Worm (Caenorhabditis elegans) whole organism, L1 larva: ENCODE results near the gene ZK1193.2.

Source experiments
- C16A3.4 ChIP-seq: fragments of 150-350 bp; optimal IDR thresholded peaks from 2 replicates; lab custom pipeline; 2014; ENCODE audit warnings: missing biosample characterization, missing genetic modification characterization
- Y116A8C.19 ChIP-seq: sonication (generic microtip); optimal IDR thresholded peaks from 2 replicates; lab custom pipeline; 2016; ENCODE audit warnings: missing compliant biosample characterization, missing genetic modification characterization, borderline replicate concordance
- aha-1 ChIP-seq: fragments of 150-350 bp; optimal IDR thresholded peaks from 2 replicates; lab custom pipeline; 2014; ENCODE audit warnings: missing biosample characterization, missing genetic modification characterization
- alr-1 ChIP-seq: fragments of 200-800 bp; sonication (Bioruptor generic); optimal IDR thresholded peaks from 2 replicates; lab custom pipeline; 2018; ENCODE audit warnings: borderline replicate concordance, mild to moderate bottlenecking, missing genetic modification characterization, missing compliant biosample characterization
- aly-2 ChIP-seq: fragments of 150-350 bp; optimal IDR thresholded peaks from 2 replicates; lab custom pipeline; 2014; ENCODE audit warnings: missing biosample characterization, missing genetic modification characterization
- ceh-63 ChIP-seq: fragments of 200-800 bp; sonication (Bioruptor generic); optimal IDR thresholded peaks from 2 replicates; lab custom pipeline; 2018; ENCODE audit warnings: mild to moderate bottlenecking, missing genetic modification characterization, missing compliant biosample characterization
- ces-1 ChIP-seq: fragments of 150-350 bp; optimal IDR thresholded peaks from 2 replicates; lab custom pipeline; 2014; ENCODE audit warnings: missing biosample characterization, missing genetic modification reagents, missing genetic modification characterization
- dsc-1 ChIP-seq: sonication (generic microtip); optimal IDR thresholded peaks from 2 replicates; lab custom pipeline; 2016; ENCODE audit warnings: mild to moderate bottlenecking, missing genetic modification characterization, missing compliant biosample characterization
- egl-13 ChIP-seq: sonication (generic microtip); optimal IDR thresholded peaks from 2 replicates; lab custom pipeline; 2016; ENCODE audit warnings: missing genotype, missing genetic modification reagents, missing genetic modification characterization, missing compliant biosample characterization
- egl-27 ChIP-seq, 2 experiments: fragments of 150-350 bp in 1 of 2; sonication (generic microtip); optimal IDR thresholded peaks; 3 replicates each; lab custom pipeline; 2017 to 2018; ENCODE audit warnings: missing biosample characterization in 2 of 2, missing genetic modification characterization in 2 of 2, missing genetic modification reagents in 2 of 2
- elt-2 ChIP-seq: sonication (generic microtip); optimal IDR thresholded peaks from 2 replicates; lab custom pipeline; 2016; ENCODE audit warnings: missing genetic modification characterization, mild to moderate bottlenecking, inconsistent platforms, missing compliant biosample characterization, missing genetic modification reagents
- fkh-10 ChIP-seq: sonication (generic microtip); optimal IDR thresholded peaks from 2 replicates; lab custom pipeline; 2017; ENCODE audit warnings: missing biosample characterization, missing genetic modification reagents, missing genetic modification characterization
- grh-1 ChIP-seq: fragments of 200-800 bp; sonication (Bioruptor generic); IDR thresholded peaks from 2 replicates; pipeline ENCODE4 v1.3.6; 2022; ENCODE audit warnings: missing genetic modification reagents, missing genetic modification characterization, missing compliant biosample characterization
- hlh-4 ChIP-seq: sonication (generic microtip); optimal IDR thresholded peaks from 2 replicates; lab custom pipeline; 2016; ENCODE audit warnings: mild to moderate bottlenecking, missing genetic modification characterization, missing compliant biosample characterization
- irx-1 ChIP-seq: sonication (generic microtip); optimal IDR thresholded peaks from 2 replicates; lab custom pipeline; 2016; ENCODE audit warnings: missing genetic modification characterization, missing compliant biosample characterization
- jun-1 ChIP-seq: fragments of 150-350 bp; optimal IDR thresholded peaks from 2 replicates; lab custom pipeline; 2014; ENCODE audit warnings: missing biosample characterization, missing genetic modification reagents, missing genetic modification characterization
- lin-14 ChIP-seq: fragments of 200-800 bp; sonication (Bioruptor generic); optimal IDR thresholded peaks from 2 replicates; lab custom pipeline; 2018; ENCODE audit warnings: mild to moderate bottlenecking, missing genetic modification characterization, moderate library complexity, missing compliant biosample characterization
- lin-39 ChIP-seq: fragments of 150-350 bp; optimal IDR thresholded peaks from 2 replicates; lab custom pipeline; 2014; ENCODE audit warnings: missing biosample characterization, missing genetic modification reagents, missing genetic modification characterization
- lsy-2 ChIP-seq, 2 experiments: fragments of 150-350 bp; optimal IDR thresholded peaks; 2 replicates each; lab custom pipeline; 2014; ENCODE audit warnings: missing biosample characterization in 2 of 2, missing genetic modification characterization in 2 of 2
- mef-2 ChIP-seq: fragments of 150-350 bp; optimal IDR thresholded peaks from 2 replicates; lab custom pipeline; 2014; ENCODE audit warnings: missing biosample characterization, missing genetic modification characterization
- mep-1 ChIP-seq: fragments of 150-350 bp; optimal IDR thresholded peaks from 2 replicates; lab custom pipeline; 2014; ENCODE audit warnings: missing biosample characterization, missing genetic modification characterization
- nhr-11 ChIP-seq: fragments of 150-350 bp; optimal IDR thresholded peaks from 2 replicates; lab custom pipeline; 2014; ENCODE audit warnings: missing biosample characterization, missing genetic modification characterization
- nhr-12 ChIP-seq: sonication (generic microtip); optimal IDR thresholded peaks from 2 replicates; lab custom pipeline; 2017; ENCODE audit warnings: missing biosample characterization, missing genetic modification characterization
- nhr-77 ChIP-seq: fragments of 150-350 bp; optimal IDR thresholded peaks from 2 replicates; lab custom pipeline; 2014; ENCODE audit warnings: missing biosample characterization, missing genetic modification characterization
- nhr-90 ChIP-seq: sonication (generic microtip); optimal IDR thresholded peaks from 2 replicates; lab custom pipeline; 2016; ENCODE audit warnings: mild to moderate bottlenecking, missing genetic modification characterization, missing compliant biosample characterization; ENCODE audit not compliant: poor library complexity
- pag-3 ChIP-seq: sonication (generic microtip); optimal IDR thresholded peaks from 2 replicates; lab custom pipeline; 2017; ENCODE audit warnings: missing genetic modification characterization, mild to moderate bottlenecking, missing compliant biosample characterization, antibody characterized with exemption, borderline replicate concordance; ENCODE audit not compliant: insufficient read depth
- pax-3 ChIP-seq: fragments of 200-800 bp; sonication (Bioruptor generic); optimal IDR thresholded peaks from 2 replicates; lab custom pipeline; 2018; ENCODE audit warnings: mild to moderate bottlenecking, missing genetic modification characterization, moderate library complexity, missing compliant biosample characterization
- pqm-1 ChIP-seq: sonication (generic microtip); optimal IDR thresholded peaks from 3 replicates; lab custom pipeline; 2017; ENCODE audit warnings: missing biosample characterization, missing genetic modification characterization
- rnt-1 ChIP-seq: sonication (generic microtip); optimal IDR thresholded peaks from 2 replicates; lab custom pipeline; 2016; ENCODE audit warnings: mild to moderate bottlenecking, missing genetic modification characterization, moderate library complexity, missing compliant biosample characterization
- skn-1 ChIP-seq: fragments of 150-350 bp; optimal IDR thresholded peaks from 2 replicates; lab custom pipeline; 2014; ENCODE audit warnings: missing biosample characterization, missing genetic modification characterization
- snpc-4 ChIP-seq: fragments of 150-350 bp; optimal IDR thresholded peaks from 2 replicates; lab custom pipeline; 2014; ENCODE audit warnings: missing biosample characterization, missing genetic modification characterization
- snu-23 ChIP-seq: sonication (generic microtip); optimal IDR thresholded peaks from 2 replicates; lab custom pipeline; 2016; ENCODE audit warnings: missing genetic modification characterization, missing compliant biosample characterization
- sox-4 ChIP-seq: sonication (generic microtip); optimal IDR thresholded peaks from 2 replicates; lab custom pipeline; 2016; ENCODE audit warnings: missing genetic modification characterization, missing compliant biosample characterization
- sptf-1 ChIP-seq: fragments of 150-350 bp; optimal IDR thresholded peaks from 2 replicates; lab custom pipeline; 2014; ENCODE audit warnings: missing biosample characterization, missing genetic modification characterization
- sup-37 ChIP-seq: fragments of 200-800 bp; sonication (Bioruptor generic); optimal IDR thresholded peaks from 2 replicates; lab custom pipeline; 2018; ENCODE audit warnings: mild to moderate bottlenecking, missing genetic modification characterization, missing compliant biosample characterization
- swsn-7 ChIP-seq: sonication (generic microtip); optimal IDR thresholded peaks from 2 replicates; lab custom pipeline; 2016; ENCODE audit warnings: missing genetic modification characterization, missing compliant biosample characterization
- tbx-2 ChIP-seq: sonication (generic microtip); optimal IDR thresholded peaks from 2 replicates; lab custom pipeline; 2016; ENCODE audit warnings: missing genetic modification characterization, missing compliant biosample characterization
- unc-130 ChIP-seq: fragments of 150-350 bp; optimal IDR thresholded peaks from 2 replicates; lab custom pipeline; 2017; ENCODE audit warnings: missing biosample characterization, missing genetic modification characterization, inconsistent platforms
- unc-86 ChIP-seq: sonication (generic microtip); optimal IDR thresholded peaks from 2 replicates; lab custom pipeline; 2016; ENCODE audit warnings: missing genetic modification characterization, missing compliant biosample characterization
- zag-1 ChIP-seq: fragments of 150-350 bp; optimal IDR thresholded peaks from 2 replicates; lab custom pipeline; 2014; ENCODE audit warnings: missing biosample characterization, missing genetic modification characterization
- zip-4 ChIP-seq: fragments of 200-800 bp; sonication (Bioruptor generic); optimal IDR thresholded peaks from 2 replicates; lab custom pipeline; 2018; ENCODE audit warnings: mild to moderate bottlenecking, missing genetic modification characterization, moderate library complexity, missing compliant biosample characterization
- ztf-11 ChIP-seq, 2 experiments: sonication (generic microtip); optimal IDR thresholded peaks; 2 replicates each; lab custom pipeline; 2016 to 2017; ENCODE audit warnings: missing genetic modification characterization in 2 of 2, missing biosample characterization in 1 of 2, missing compliant biosample characterization in 1 of 2
- ztf-4 ChIP-seq: fragments of 150-350 bp; optimal IDR thresholded peaks from 2 replicates; lab custom pipeline; 2014; ENCODE audit warnings: missing biosample characterization, missing genetic modification characterization

ZK1193.2 gene

ce11 chrX:410073-410572, 15.3 kb downstream of the ZK1193.2 start (continued):
- peak; percentile 93 for TF ChIP-seq jun-1
- TF ChIP-seq rnt-1, result peak; percentile 79
- peak; percentile 77 for TF ChIP-seq aly-2 (tag; lab: Kevin White, UChicago)
- TF ChIP-seq alr-1 (tag; lab: Kevin White, UChicago), result no peak
- peak; percentile 89 for TF ChIP-seq swsn-7 (tag; lab: Kevin White, UChicago)
- peak; percentile 77 for TF ChIP-seq lin-39
- TF ChIP-seq unc-86 (tag; lab: Kevin White, UChicago), result peak; percentile 82
- no peak for TF ChIP-seq zag-1 (tag; lab: Kevin White, UChicago)
- TF ChIP-seq lin-14 (GFP tag; lab: Kevin White, UChicago), result peak; percentile 92
- TF ChIP-seq elt-2 (tag; lab: Kevin White, UChicago), result peak; percentile 73
- peak; percentile 31 for TF ChIP-seq ceh-63 (GFP tag; lab: Kevin White, UChicago)
- TF ChIP-seq ces-1 (GFP tag; lab: Kevin White, UChicago), result no peak
- peak; percentile 88 for TF ChIP-seq mep-1 (tag; lab: Kevin White, UChicago)
- no peak for TF ChIP-seq Y116A8C.19 (tag; lab: Kevin White, UChicago)
- peak; percentile 62 for TF ChIP-seq pax-3
- peak; percentile 58 for TF ChIP-seq mef-2 (tag; lab: Kevin White, UChicago)
- TF ChIP-seq unc-130 (tag; lab: Kevin White, UChicago), result no peak
- peak; percentile 40 for TF ChIP-seq nhr-11 (tag; lab: Kevin White, UChicago)
- TF ChIP-seq nhr-77, result peak; percentile 86
- peak; percentile 87 for TF ChIP-seq irx-1
- TF ChIP-seq fkh-10 (GFP tag; lab: Kevin White, UChicago), result peak; percentile 96
- TF ChIP-seq pag-3 (tag; lab: Kevin White, UChicago), result peak; percentile 66
- peak; percentile 96 for TF ChIP-seq dsc-1 (tag; lab: Kevin White, UChicago)
- TF ChIP-seq nhr-90 (tag; lab: Kevin White, UChicago), result peak; percentile 92
- TF ChIP-seq skn-1 (tag; lab: Kevin White, UChicago), result peak; percentile 70
- TF ChIP-seq C16A3.4 (tag; lab: Kevin White, UChicago), result peak; percentile 88
- TF ChIP-seq sptf-1, result no peak
- TF ChIP-seq nhr-12 (tag; lab: Kevin White, UChicago), result no peak
- TF ChIP-seq zip-4 (GFP tag; lab: Kevin White, UChicago), result peak; percentile 71
- TF ChIP-seq lsy-2 (tag; optimal IDR thresholded peaks at IDR 0.05; lab: Kevin White, UChicago), result peak; percentile 73 to 82
- TF ChIP-seq egl-13 (tag; lab: Kevin White, UChicago), result peak; percentile 83
- TF ChIP-seq pqm-1 (tag; lab: Kevin White, UChicago), result peak; percentile 42
- TF ChIP-seq sox-4 (tag; lab: Kevin White, UChicago), result peak; percentile 90
- TF ChIP-seq snu-23 (GFP tag; lab: Kevin White, UChicago), result peak; percentile 98
- no peak for TF ChIP-seq hlh-4
- peak; percentile 66 for TF ChIP-seq sup-37 (GFP tag; lab: Kevin White, UChicago)
- TF ChIP-seq snpc-4, result peak; percentile 60
- peak; percentile 18 to 74 for TF ChIP-seq egl-27 (tag; optimal IDR thresholded peaks at IDR 0.05; lab: Kevin White, UChicago)
- TF ChIP-seq ztf-11 (tag; optimal IDR thresholded peaks at IDR 0.05; lab: Kevin White, UChicago), result peak in 1 of 2 experiments; percentile 66
- TF ChIP-seq grh-1 (GFP tag; lab: Robert Waterston, UW), result peak; percentile 64
- TF ChIP-seq tbx-2 (tag; lab: Kevin White, UChicago), result peak; percentile 89
- no peak for TF ChIP-seq aha-1 (tag; lab: Kevin White, UChicago)
- peak; percentile 87 for TF ChIP-seq ztf-4 (tag; lab: Kevin White, UChicago)
